Worm (Caenorhabditis elegans) whole organism, young adult: ENCODE measurements around the gene srz-102.

ENCODE experiments used
- B0019.2 ChIP-seq: fragments of 200-800 bp; sonication (Bioruptor generic); conservative IDR thresholded peaks from 2 replicates; pipeline ENCODE4 v1.3.6; 2022; ENCODE audit warnings: missing genetic modification reagents, missing genetic modification characterization, missing compliant biosample characterization
- B0035.1 ChIP-seq: sonication (generic microtip); optimal IDR thresholded peaks from 2 replicates; lab custom pipeline; 2016; ENCODE audit warnings: missing genetic modification characterization, mild to moderate bottlenecking, missing compliant biosample characterization, missing genotype, missing genetic modification reagents
- B0336.3 ChIP-seq: fragments of 200-800 bp; sonication (Bioruptor generic); IDR thresholded peaks from 2 replicates; pipeline ENCODE4 v1.3.6; 2022; ENCODE audit warnings: missing genetic modification characterization, missing compliant biosample characterization
- F10E7.11 ChIP-seq: sonication (generic microtip); optimal IDR thresholded peaks from 2 replicates; lab custom pipeline; 2017; ENCODE audit warnings: mild to moderate bottlenecking, missing genetic modification characterization, moderate library complexity, missing compliant biosample characterization
- F33H1.4 ChIP-seq: fragments of 200-800 bp; sonication (Bioruptor generic); IDR thresholded peaks from 2 replicates; pipeline ENCODE4 v1.3.6; 2022; ENCODE audit warnings: missing genetic modification reagents, missing genetic modification characterization, missing compliant biosample characterization
- F39B2.1 ChIP-seq: fragments of 200-800 bp; sonication (Bioruptor generic); IDR thresholded peaks from 2 replicates; pipeline ENCODE4 v1.3.6; 2022; ENCODE audit warnings: missing genetic modification reagents, missing genetic modification characterization, missing compliant biosample characterization
- F49E8.2 ChIP-seq: sonication (generic microtip); optimal IDR thresholded peaks from 3 replicates; lab custom pipeline; 2017; ENCODE audit warnings: missing genetic modification characterization, mild to moderate bottlenecking, missing compliant biosample characterization, antibody characterized with exemption, moderate library complexity; ENCODE audit not compliant: insufficient read depth
- F57C9.4 ChIP-seq: sonication (generic microtip); optimal IDR thresholded peaks from 2 replicates; lab custom pipeline; 2017; ENCODE audit warnings: mild to moderate bottlenecking, missing genetic modification characterization, missing compliant biosample characterization
- K12H6.12 ChIP-seq: fragments of 200-800 bp; sonication (Bioruptor generic); optimal IDR thresholded peaks from 2 replicates; lab custom pipeline; 2018; ENCODE audit warnings: mild to moderate bottlenecking, missing genetic modification characterization, missing compliant biosample characterization
- T07F8.4 ChIP-seq: sonication (generic microtip); optimal IDR thresholded peaks from 2 replicates; lab custom pipeline; 2016; ENCODE audit warnings: mild to moderate bottlenecking, missing genetic modification characterization, moderate library complexity, missing compliant biosample characterization
- T26A5.8 ChIP-seq: sonication (generic microtip); optimal IDR thresholded peaks from 2 replicates; lab custom pipeline; 2016; ENCODE audit warnings: missing genetic modification characterization, missing compliant biosample characterization
- Y53F4B.3 ChIP-seq: fragments of 200-800 bp; sonication (Bioruptor generic); IDR thresholded peaks from 2 replicates; pipeline ENCODE4 v1.3.6; 2022; ENCODE audit warnings: missing genetic modification reagents, missing genetic modification characterization, missing compliant biosample characterization
- ama-1 ChIP-seq, 3 experiments: fragments of 150-350 bp in 1 of 3; sonication (generic microtip) in 2 of 3; optimal IDR thresholded peaks; 2 replicates each; lab custom pipeline; 2014 to 2018; ENCODE audit warnings: missing biosample characterization in 2 of 3, missing genetic modification characterization in 2 of 3, missing genetic modification reagents in 2 of 3
- aptf-2 ChIP-seq: fragments of 200-800 bp; sonication (Bioruptor generic); conservative IDR thresholded peaks from 2 replicates; pipeline ENCODE4 v1.3.6; 2022; ENCODE audit warnings: missing genetic modification reagents, missing genetic modification characterization, missing compliant biosample characterization
- aptf-3 ChIP-seq: fragments of 200-800 bp; sonication (Bioruptor generic); IDR thresholded peaks from 2 replicates; pipeline ENCODE4 v1.3.6; 2022; ENCODE audit warnings: missing genetic modification characterization, missing compliant biosample characterization
- atf-7 ChIP-seq: sonication (generic microtip); optimal IDR thresholded peaks from 2 replicates; lab custom pipeline; 2017; ENCODE audit warnings: mild to moderate bottlenecking, missing genetic modification characterization, missing compliant biosample characterization
- athp-1 ChIP-seq: sonication (generic microtip); optimal IDR thresholded peaks from 2 replicates; lab custom pipeline; 2017; ENCODE audit warnings: mild to moderate bottlenecking, missing genetic modification characterization, missing compliant biosample characterization
- attf-6 ChIP-seq: fragments of 200-800 bp; sonication (Bioruptor generic); IDR thresholded peaks from 2 replicates; pipeline ENCODE4 v1.3.6; 2022; ENCODE audit warnings: missing genetic modification reagents, missing genetic modification characterization, missing compliant biosample characterization
- cebp-2 ChIP-seq: fragments of 200-800 bp; sonication (Bioruptor generic); IDR thresholded peaks from 2 replicates; pipeline ENCODE4 v1.3.6; 2022; ENCODE audit warnings: missing genetic modification characterization, missing compliant biosample characterization
- ceh-40 ChIP-seq: fragments of 200-800 bp; sonication (Bioruptor generic); IDR thresholded peaks from 2 replicates; pipeline ENCODE4 v1.3.6; 2022; ENCODE audit warnings: missing genetic modification characterization, missing compliant biosample characterization
- chd-7 ChIP-seq: sonication (generic microtip); optimal IDR thresholded peaks from 2 replicates; lab custom pipeline; 2016; ENCODE audit warnings: mild to moderate bottlenecking, missing genetic modification characterization, moderate library complexity, missing compliant biosample characterization
- die-1 ChIP-seq: sonication (generic microtip); optimal IDR thresholded peaks from 2 replicates; lab custom pipeline; 2016; ENCODE audit warnings: missing genotype, mild to moderate bottlenecking, missing genetic modification characterization, missing compliant biosample characterization
- dpff-1 ChIP-seq: sonication (generic microtip); optimal IDR thresholded peaks from 2 replicates; lab custom pipeline; 2017; ENCODE audit warnings: mild to moderate bottlenecking, missing genetic modification characterization, missing compliant biosample characterization
- efl-1 ChIP-seq: fragments of 150-350 bp; optimal IDR thresholded peaks from 2 replicates; lab custom pipeline; 2014; ENCODE audit warnings: missing biosample characterization, missing genetic modification reagents, missing genetic modification characterization
- egl-18 ChIP-seq: fragments of 200-800 bp; sonication (Bioruptor generic); IDR thresholded peaks from 2 replicates; pipeline ENCODE4 v1.3.6; 2022; ENCODE audit warnings: missing genetic modification reagents, missing genetic modification characterization, missing compliant biosample characterization
- egl-44 ChIP-seq: fragments of 200-800 bp; sonication (Bioruptor generic); IDR thresholded peaks from 2 replicates; pipeline ENCODE4 v1.3.6; 2022; ENCODE audit warnings: missing genetic modification reagents, missing genetic modification characterization, missing compliant biosample characterization
- ekl-4 ChIP-seq: fragments of 200-800 bp; sonication (Bioruptor generic); IDR thresholded peaks from 2 replicates; pipeline ENCODE4 v1.3.6; 2022; ENCODE audit warnings: missing genetic modification reagents, missing genetic modification characterization, missing compliant biosample characterization
- ets-4 ChIP-seq: fragments of 200-800 bp; sonication (Bioruptor generic); optimal IDR thresholded peaks from 2 replicates; lab custom pipeline; 2018; ENCODE audit warnings: mild to moderate bottlenecking, missing genetic modification characterization, missing compliant biosample characterization
- gei-17 ChIP-seq: fragments of 200-800 bp; sonication (Bioruptor generic); optimal IDR thresholded peaks from 2 replicates; lab custom pipeline; 2018; ENCODE audit warnings: mild to moderate bottlenecking, missing genetic modification characterization, missing compliant biosample characterization
- him-1 ChIP-seq: sonication (generic microtip); optimal IDR thresholded peaks from 2 replicates; lab custom pipeline; 2016; ENCODE audit warnings: missing genotype, missing genetic modification reagents, missing genetic modification characterization, missing compliant biosample characterization
- hmg-1.2 ChIP-seq: fragments of 200-800 bp; sonication (Bioruptor generic); IDR thresholded peaks from 2 replicates; pipeline ENCODE4 v1.3.6; 2022; ENCODE audit warnings: missing genetic modification reagents, missing genetic modification characterization, missing compliant biosample characterization
- let-526 ChIP-seq: fragments of 200-800 bp; sonication (Bioruptor generic); IDR thresholded peaks from 2 replicates; pipeline ENCODE4 v1.3.6; 2022; ENCODE audit warnings: missing genetic modification reagents, missing genetic modification characterization, missing compliant biosample characterization
- let-607 ChIP-seq, 2 experiments: fragments of 200-800 bp in 1 of 2; sonication (Bioruptor generic) in 1 of 2; sonication (generic microtip) in 1 of 2; optimal IDR thresholded peaks; 2 replicates each; lab custom pipeline; 2016 to 2018; ENCODE audit warnings: mild to moderate bottlenecking in 2 of 2, missing compliant biosample characterization in 2 of 2, missing genetic modification characterization in 2 of 2, moderate library complexity in 2 of 2, missing genotype in 1 of 2
- lsl-1 ChIP-seq: fragments of 200-800 bp; sonication (Bioruptor generic); optimal IDR thresholded peaks from 2 replicates; lab custom pipeline; 2018; ENCODE audit warnings: mild to moderate bottlenecking, missing genetic modification characterization, moderate library complexity, missing compliant biosample characterization
- mcd-1 ChIP-seq: fragments of 200-800 bp; sonication (Bioruptor generic); IDR thresholded peaks from 2 replicates; pipeline ENCODE4 v1.3.6; 2022; ENCODE audit warnings: missing genetic modification reagents, missing genetic modification characterization, missing compliant biosample characterization
- mxl-1 ChIP-seq: sonication (generic microtip); optimal IDR thresholded peaks from 2 replicates; lab custom pipeline; 2016; ENCODE audit warnings: missing genetic modification characterization, missing compliant biosample characterization
- nhr-90 ChIP-seq: sonication (generic microtip); optimal IDR thresholded peaks from 2 replicates; lab custom pipeline; 2016; ENCODE audit warnings: missing genotype, mild to moderate bottlenecking, missing genetic modification characterization, missing compliant biosample characterization
- pbrm-1 ChIP-seq: fragments of 200-800 bp; sonication (Bioruptor generic); IDR thresholded peaks from 2 replicates; pipeline ENCODE4 v1.3.6; 2022; ENCODE audit warnings: missing genetic modification reagents, missing genetic modification characterization, missing compliant biosample characterization
- rpc-1 ChIP-seq, 2 experiments: fragments of 150-350 bp in 1 of 2; sonication (generic microtip) in 1 of 2; optimal IDR thresholded peaks; 2 replicates each; lab custom pipeline; 2014 to 2018; ENCODE audit warnings: missing biosample characterization in 1 of 2, missing genetic modification characterization in 1 of 2, missing genetic modification reagents in 1 of 2, missing genotype in 1 of 2
- snpc-1.3 ChIP-seq: sonication (generic microtip); optimal IDR thresholded peaks from 2 replicates; lab custom pipeline; 2017; ENCODE audit warnings: missing genetic modification characterization, mild to moderate bottlenecking, missing compliant biosample characterization, antibody characterized with exemption, moderate library complexity, missing genotype, missing genetic modification reagents; ENCODE audit not compliant: insufficient read depth
- xnd-1 ChIP-seq: sonication (generic microtip); optimal IDR thresholded peaks from 2 replicates; lab custom pipeline; 2016; ENCODE audit warnings: missing genotype, missing genetic modification reagents, missing genetic modification characterization, missing compliant biosample characterization
- zim-3 ChIP-seq: sonication (generic microtip); optimal IDR thresholded peaks from 2 replicates; lab custom pipeline; 2017; ENCODE audit warnings: mild to moderate bottlenecking, missing genetic modification characterization, moderate library complexity, missing compliant biosample characterization
- ztf-22 ChIP-seq: fragments of 200-800 bp; sonication (Bioruptor generic); optimal IDR thresholded peaks from 2 replicates; lab custom pipeline; 2018; ENCODE audit warnings: mild to moderate bottlenecking, missing genetic modification characterization, moderate library complexity, missing compliant biosample characterization
- ztf-26 ChIP-seq: sonication (generic microtip); optimal IDR thresholded peaks from 2 replicates; lab custom pipeline; 2017; ENCODE audit warnings: missing genetic modification characterization, missing compliant biosample characterization

srz-102 gene

ce11 chrV:16687227-16687626 is at the start of gene srz-102:
Gene srz-102, plus strand, starts transcription at chrV:16687527.
- TF ChIP-seq athp-1 (tag; lab: Kevin White, UChicago) (no peak), F10E7.11 (tag; lab: Kevin White, UChicago) (no peak), attf-6 (no peak), T07F8.4 (tag; lab: Kevin White, UChicago) (no peak), let-607 (tag; optimal IDR thresholded peaks at IDR 0.05; lab: Kevin White, UChicago) (no peak), T26A5.8 (tag; lab: Kevin White, UChicago) (no peak), atf-7 (tag; lab: Kevin White, UChicago) (no peak), F33H1.4 (GFP tag; lab: Robert Waterston, UW) (no peak), rpc-1 (optimal IDR thresholded peaks at IDR 0.05; lab: Kevin White, UChicago) (no peak), rpc-1 (tag; optimal IDR thresholded peaks at IDR 0.05; lab: Kevin White, UChicago) (no peak), lsl-1 (GFP tag; lab: Kevin White, UChicago) (no peak)

ce11 chrV:16638204-16638603 is 49.1 kb upstream of the srz-102 start, which contains the start of gene srw-76:
Gene srw-76, minus strand, starts transcription at chrV:16638304.
- no peak for TF ChIP-seq xnd-1 (tag; lab: Kevin White, UChicago)
- no peak for TF ChIP-seq F57C9.4 (tag; lab: Kevin White, UChicago)

- TF ChIP-seq nhr-90 (tag; lab: Kevin White, UChicago) (peak; percentile 64), ekl-4 (no peak), let-526 (GFP tag; lab: Robert Waterston, UW) (no peak), aptf-3 (no peak), B0336.3 (no peak), snpc-1.3 (no peak), F33H1.4 (GFP tag; lab: Robert Waterston, UW) (no peak), B0019.2 (GFP tag; lab: Robert Waterston, UW) (no peak), hmg-1.2 (GFP tag; lab: Robert Waterston, UW) (peak; percentile 59), ztf-26 (tag; lab: Kevin White, UChicago) (no peak), zim-3 (tag; lab: Kevin White, UChicago) (no peak), ztf-22 (GFP tag; lab: Kevin White, UChicago) (no peak), efl-1 (GFP tag; lab: Kevin White, UChicago) (no peak), B0035.1 (tag; lab: Kevin White, UChicago) (no peak), chd-7 (tag; lab: Kevin White, UChicago) (peak; percentile 22), ama-1 (optimal IDR thresholded peaks at IDR 0.05; lab: Kevin White, UChicago) (no peak), ama-1 (GFP tag; optimal IDR thresholded peaks at IDR 0.05; lab: Kevin White, UChicago) (no peak), ets-4 (GFP tag; lab: Kevin White, UChicago) (no peak), T26A5.8 (tag; lab: Kevin White, UChicago) (no peak), die-1 (peak; percentile 69), aptf-2 (no peak), athp-1 (tag; lab: Kevin White, UChicago) (peak; percentile 7), gei-17 (GFP tag; lab: Kevin White, UChicago) (no peak), F49E8.2 (tag; lab: Kevin White, UChicago) (peak; percentile 10), K12H6.12 (no peak), egl-44 (GFP tag; lab: Robert Waterston, UW) (no peak), cebp-2 (GFP tag; lab: Robert Waterston, UW) (0 out of 2 replicates have a peak, but pooled peaks have one; percentile 77), pbrm-1 (0 out of 2 replicates have a peak, but pooled peaks have one; percentile 53), mxl-1 (tag; lab: Kevin White, UChicago) (peak; percentile 25), dpff-1 (no peak), ceh-40 (GFP tag; lab: Robert Waterston, UW) (no peak), Y53F4B.3 (GFP tag; lab: Robert Waterston, UW) (no peak), F39B2.1 (GFP tag; lab: Robert Waterston, UW) (no peak), mcd-1 (GFP tag; lab: Robert Waterston, UW) (0 out of 2 replicates have a peak, but pooled peaks have one; percentile 15), egl-18 (GFP tag; lab: Robert Waterston, UW) (no peak), him-1 (tag; lab: Kevin White, UChicago) (peak; percentile 71)
Measured at ce11 chrV:16640366-16640765, 47.0 kb upstream of the srz-102 start.
